Worm (Caenorhabditis elegans) whole organism, mixed stage, embryonic: ENCODE data around the gene K12B6.11.

Source experiments
- lsy-2 ChIP-seq: fragments of 150-350 bp; optimal IDR thresholded peaks from 2 replicates; lab custom pipeline; 2014; ENCODE audit warnings: missing biosample characterization, missing genetic modification characterization
- nhr-237 ChIP-seq: fragments of 150-350 bp; optimal IDR thresholded peaks from 2 replicates; lab custom pipeline; 2014; ENCODE audit warnings: missing biosample characterization, missing genetic modification characterization
- snpc-4 ChIP-seq: fragments of 150-350 bp; optimal IDR thresholded peaks from 2 replicates; lab custom pipeline; 2014; ENCODE audit warnings: missing biosample characterization, missing genetic modification characterization

DNA sequence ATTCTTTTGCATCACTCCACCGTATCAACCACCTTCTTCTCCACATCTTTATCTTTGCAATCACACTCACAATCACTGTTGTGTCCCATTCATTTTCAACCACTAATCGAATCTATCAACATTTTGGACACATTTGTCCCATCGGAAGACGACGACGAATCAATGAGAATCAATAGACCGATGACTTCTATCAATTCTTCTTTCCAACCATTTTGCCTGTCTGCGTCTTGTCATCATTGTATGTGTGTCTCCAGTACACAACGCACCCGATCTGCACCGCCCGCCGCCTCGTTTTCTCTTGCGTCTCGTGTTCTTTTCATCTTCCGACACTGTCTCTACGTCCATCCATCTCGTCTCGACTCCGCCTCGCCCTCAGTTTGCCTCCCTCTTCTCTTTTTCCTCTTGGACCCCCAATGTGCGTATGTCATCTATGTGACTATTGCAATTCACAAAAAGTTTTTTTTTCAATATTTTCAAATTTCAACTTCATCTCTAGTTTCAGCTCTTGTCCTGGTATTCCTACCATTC is 42.2 kb upstream of the K12B6.11 start, which contains the start of gene dmd-7:
- TF ChIP-seq snpc-4, result no peak
- peak; percentile 39 for TF ChIP-seq lsy-2 (tag; lab: Kevin White, UChicago)
- TF ChIP-seq nhr-237 (tag; lab: Kevin White, UChicago), result peak; percentile 81
